Fruit fly (Drosophila melanogaster) whole organism, adult: Measurements from ENCODE around the gene CG42650.

Experiments used
- CG12768 ChIP-seq: fragments of 200-800 bp; sonication (Bioruptor generic); optimal IDR thresholded peaks from 2 replicates; lab custom pipeline; 2017; ENCODE audit warnings: missing biosample characterization, missing genetic modification characterization, mild to moderate bottlenecking, moderate library complexity, missing genetic modification reagents
- CG14711 ChIP-seq: fragments of 200-800 bp; sonication (Bioruptor generic); optimal IDR thresholded peaks from 2 replicates; lab custom pipeline; 2018; ENCODE audit warnings: missing biosample characterization, mild to moderate bottlenecking, missing genetic modification characterization, moderate library complexity
- CG33017 ChIP-seq: fragments of 200-800 bp; sonication (Bioruptor generic); optimal IDR thresholded peaks from 2 replicates; lab custom pipeline; 2018; ENCODE audit warnings: missing biosample characterization, mild to moderate bottlenecking, missing genetic modification characterization, moderate library complexity
- CG7045 ChIP-seq: fragments of 200-800 bp; sonication (Bioruptor generic); optimal IDR thresholded peaks from 2 replicates; lab custom pipeline; 2017; ENCODE audit warnings: missing biosample characterization, mild to moderate bottlenecking, missing genetic modification characterization
- Crg-1 ChIP-seq: fragments of 200-800 bp; sonication (Bioruptor generic); optimal IDR thresholded peaks from 2 replicates; lab custom pipeline; 2016; ENCODE audit warnings: missing biosample characterization, missing genetic modification characterization
- Hr96 ChIP-seq: fragments of 200-800 bp; sonication (Bioruptor generic); optimal IDR thresholded peaks from 2 replicates; lab custom pipeline; 2016; ENCODE audit warnings: missing biosample characterization, missing genetic modification characterization
- Mnt ChIP-seq: fragments of 200-800 bp; sonication (Bioruptor generic); optimal IDR thresholded peaks from 2 replicates; lab custom pipeline; 2016; ENCODE audit warnings: missing biosample characterization, mild to moderate bottlenecking, missing genetic modification characterization
- bab1 ChIP-seq: fragments of 200-800 bp; sonication (Bioruptor generic); optimal IDR thresholded peaks from 3 replicates; lab custom pipeline; 2019; ENCODE audit warnings: missing biosample characterization, mild to moderate bottlenecking, missing genetic modification characterization, moderate library complexity
- kay ChIP-seq: fragments of 200-800 bp; sonication (Bioruptor generic); peaks from one replicate; lab custom pipeline; 2016; ENCODE audit warnings: missing biosample characterization, missing genetic modification characterization, borderline replicate concordance
- toe ChIP-seq: fragments of 200-800 bp; sonication (Bioruptor generic); optimal IDR thresholded peaks from 2 replicates; lab custom pipeline; 2016; ENCODE audit warnings: missing biosample characterization, missing genetic modification characterization

DNA sequence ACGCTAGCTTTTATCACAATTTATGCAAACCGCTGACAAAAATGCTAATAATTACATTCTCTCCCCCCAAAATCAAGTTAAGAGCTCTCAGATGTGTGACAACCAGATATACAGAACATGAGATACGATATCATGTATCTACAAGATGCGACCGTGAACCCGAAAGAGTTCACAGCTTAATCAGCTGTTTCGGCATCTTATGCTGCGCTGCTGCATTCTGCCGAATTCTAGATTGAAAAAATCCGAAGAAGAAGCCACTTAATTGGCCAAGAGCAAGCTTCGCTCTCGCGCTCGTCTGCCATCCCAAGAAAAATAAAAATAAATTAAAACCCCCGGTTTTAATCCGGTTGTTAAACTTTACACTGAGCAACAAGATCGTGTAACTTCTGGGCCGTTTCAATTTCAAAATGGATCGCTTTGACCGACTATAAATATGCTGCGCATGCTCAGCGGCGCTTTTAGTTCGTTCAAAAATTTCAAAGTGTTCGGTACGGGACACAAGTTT lies 48.1 kb downstream of the CG42650 start, which contains the start of gene CG14598:
- TF ChIP-seq CG14711 (no peak), CG12768 (GFP tag; lab: Kevin White, UChicago) (no peak), bab1 (no peak), Mnt (GFP tag; lab: Kevin White, UChicago) (no peak), toe (GFP tag; lab: Kevin White, UChicago) (no peak), Crg-1 (GFP tag; lab: Kevin White, UChicago) (no peak), CG7045 (no peak), CG33017 (tag; lab: Kevin White, UChicago) (no peak), kay (GFP tag; lab: Kevin White, UChicago) (no peak), Hr96 (no peak)
